Worm (Caenorhabditis elegans): Measurements from ENCODE around the gene Y37E11AL.3.
A peak's percentile ranks its signal among the peaks of the same experiment; 100 is the strongest.

Gene Y37E11AL.3

DNA sequence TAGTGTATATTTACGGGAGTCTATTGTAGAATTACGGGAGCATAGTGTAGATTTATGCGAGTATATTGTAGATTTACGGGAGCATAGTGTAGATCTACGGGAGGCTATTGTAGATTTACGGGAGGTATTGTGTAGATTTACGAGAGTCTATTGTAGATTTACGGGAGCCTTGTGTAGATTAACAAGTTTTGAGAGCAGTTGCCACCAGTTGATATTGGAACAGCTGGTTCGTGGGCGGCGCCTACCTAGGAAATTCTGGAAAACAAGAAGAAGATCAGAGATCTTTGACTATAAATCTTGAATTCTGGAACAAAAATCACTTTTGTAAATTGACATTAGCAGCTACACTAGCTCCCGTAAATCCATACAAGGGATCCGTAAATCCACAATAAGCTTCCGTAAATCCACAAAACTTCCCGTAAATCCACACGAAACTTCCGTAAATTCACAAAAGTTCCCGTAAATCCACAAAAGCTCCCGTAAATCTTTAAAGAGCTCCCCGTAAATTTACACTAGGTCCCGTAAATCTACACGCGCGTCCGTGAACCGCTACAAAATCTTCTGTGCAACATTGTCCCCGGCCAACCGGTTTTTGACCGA, 41.9 kb upstream of the Y37E11AL.3 start:
- TF ChIP-seq ceh-9 (tag; optimal IDR thresholded peaks at IDR 0.05), result no peak
- TF ChIP-seq elt-3 (tag; optimal IDR thresholded peaks at IDR 0.05), result no peak
- TF ChIP-seq nfya-1 (tag; optimal IDR thresholded peaks at IDR 0.05; ENCODE audit: insufficient read depth), result no peak
- no peak for TF ChIP-seq unc-39 (tag; optimal IDR thresholded peaks at IDR 0.05)
- no peak for TF ChIP-seq daf-12 (tag; optimal IDR thresholded peaks at IDR 0.05)
- TF ChIP-seq egl-5 (tag; optimal IDR thresholded peaks at IDR 0.05), result no peak

- TF ChIP-seq fkh-2 (tag; optimal IDR thresholded peaks at IDR 0.05), result no peak
- TF ChIP-seq ama-1 (optimal IDR thresholded peaks at IDR 0.05), result peak; percentile 65
- peak; percentile 7 for TF ChIP-seq mml-1 (tag; optimal IDR thresholded peaks at IDR 0.05)
- peak; percentile 54 for TF ChIP-seq mdl-1 (tag; optimal IDR thresholded peaks at IDR 0.05)
- TF ChIP-seq nhr-11 (tag; optimal IDR thresholded peaks at IDR 0.05), result no peak
- no peak for TF ChIP-seq sea-2 (GFP tag; optimal IDR thresholded peaks at IDR 0.05)
- TF ChIP-seq ZK546.5 (tag; optimal IDR thresholded peaks at IDR 0.05), result no peak
- TF ChIP-seq ceh-82 (tag; optimal IDR thresholded peaks at IDR 0.05), result no peak
- no peak for TF ChIP-seq fkh-10 (GFP tag; optimal IDR thresholded peaks at IDR 0.05)
- no peak for TF ChIP-seq ztf-4 (tag; optimal IDR thresholded peaks at IDR 0.05)
- TF ChIP-seq hmg-11 (tag; optimal IDR thresholded peaks at IDR 0.05), result no peak
- TF ChIP-seq skn-1 (tag; optimal IDR thresholded peaks at IDR 0.05), result no peak
- TF ChIP-seq R02D3.7 (tag; optimal IDR thresholded peaks at IDR 0.05), result peak; percentile 27
- TF ChIP-seq jun-1 (tag; optimal IDR thresholded peaks at IDR 0.05), result peak; percentile 62
- peak in 2 of 3 experiments; percentile 22 to 64 for TF ChIP-seq elt-3 (tag; optimal IDR thresholded peaks at IDR 0.05)
- TF ChIP-seq aly-2 (tag; optimal IDR thresholded peaks at IDR 0.05), result no peak
- TF ChIP-seq nhr-43 (tag; optimal IDR thresholded peaks at IDR 0.05; ENCODE audit: poor library complexity, severe bottlenecking), result peak; percentile 96
- TF ChIP-seq nhr-23 (tag; optimal IDR thresholded peaks at IDR 0.05), result peak; percentile 82
- no peak for TF ChIP-seq nhr-76 (tag; optimal IDR thresholded peaks at IDR 0.05)
- TF ChIP-seq elt-2 (tag; optimal IDR thresholded peaks at IDR 0.05), result peak; percentile 56
- TF ChIP-seq nhr-25 (tag; optimal IDR thresholded peaks at IDR 0.05), result peak; percentile 68
- TF ChIP-seq tbx-2 (tag; optimal IDR thresholded peaks at IDR 0.05), result peak; percentile 5
- TF ChIP-seq pha-4 (tag; optimal IDR thresholded peaks at IDR 0.05), result peak; percentile 47
- TF ChIP-seq nhr-28 (tag; optimal IDR thresholded peaks at IDR 0.05), result no peak
- peak; percentile 64 for TF ChIP-seq lsy-12 (tag; optimal IDR thresholded peaks at IDR 0.05)
- TF ChIP-seq pqm-1 (tag; optimal IDR thresholded peaks at IDR 0.05), result peak; percentile 37
- TF ChIP-seq nfya-1 (tag; optimal IDR thresholded peaks at IDR 0.05; ENCODE audit: insufficient read depth), result peak; percentile 57
- TF ChIP-seq eor-1 (tag; optimal IDR thresholded peaks at IDR 0.05), result no peak
- no peak for TF ChIP-seq zag-1 (tag; optimal IDR thresholded peaks at IDR 0.05)
- TF ChIP-seq nhr-237 (tag; optimal IDR thresholded peaks at IDR 0.05), result no peak
- TF ChIP-seq unc-39 (tag; optimal IDR thresholded peaks at IDR 0.05), result no peak
- peak; percentile 47 for TF ChIP-seq ceh-28 (tag; optimal IDR thresholded peaks at IDR 0.05)
These were observed 41.3 kb upstream of the Y37E11AL.3 start for ce11 chrIV:3653420-3653823.

DNA sequence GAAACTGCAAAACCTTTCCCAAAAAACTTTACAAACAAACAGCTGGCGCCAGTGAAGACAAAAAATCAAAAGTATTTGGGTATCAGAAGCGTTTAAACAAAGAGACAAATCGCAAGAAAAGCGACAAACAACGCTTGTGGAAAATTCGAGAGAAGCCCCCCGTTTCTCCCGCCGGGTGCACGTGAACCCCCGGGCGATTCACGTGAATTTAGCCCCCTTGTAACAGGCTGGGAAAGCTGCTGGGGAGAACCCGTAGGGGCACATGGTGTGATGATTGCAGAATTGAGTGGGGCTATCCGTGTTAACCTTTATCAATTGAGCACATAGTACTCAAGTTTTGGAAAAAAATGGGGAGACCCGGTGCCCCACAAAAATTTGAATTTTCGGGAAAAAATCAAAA, 40.5 kb upstream of the Y37E11AL.3 start:
- TF ChIP-seq ama-1 (optimal IDR thresholded peaks at IDR 0.05) (peak; percentile 10), sea-2 (GFP tag; optimal IDR thresholded peaks at IDR 0.05) (no peak), nhr-76 (tag; optimal IDR thresholded peaks at IDR 0.05) (no peak), nhr-12 (tag; optimal IDR thresholded peaks at IDR 0.05) (no peak), elt-3 (tag; optimal IDR thresholded peaks at IDR 0.05) (peak in 1 of 3 experiments; percentile 6), eor-1 (tag; optimal IDR thresholded peaks at IDR 0.05) (no peak), ceh-16 (tag; optimal IDR thresholded peaks at IDR 0.05) (no peak), R02D3.7 (tag; optimal IDR thresholded peaks at IDR 0.05) (peak; percentile 9), nhr-25 (tag; optimal IDR thresholded peaks at IDR 0.05) (peak; percentile 56), nhr-77 (tag; optimal IDR thresholded peaks at IDR 0.05) (no peak), unc-62 (GFP tag; optimal IDR thresholded peaks at IDR 0.05) (no peak), lsy-12 (tag; optimal IDR thresholded peaks at IDR 0.05) (peak; percentile 22), fos-1 (tag; optimal IDR thresholded peaks at IDR 0.05) (no peak), elt-2 (tag; optimal IDR thresholded peaks at IDR 0.05) (no peak), jun-1 (tag; optimal IDR thresholded peaks at IDR 0.05) (no peak), lin-39 (tag; optimal IDR thresholded peaks at IDR 0.05) (no peak), zag-1 (tag; optimal IDR thresholded peaks at IDR 0.05) (no peak), snpc-4 (tag; optimal IDR thresholded peaks at IDR 0.05) (no peak), mml-1 (tag; optimal IDR thresholded peaks at IDR 0.05) (peak; percentile 95), ztf-11 (tag; optimal IDR thresholded peaks at IDR 0.05) (no peak), ZK546.5 (tag; optimal IDR thresholded peaks at IDR 0.05) (no peak), nhr-237 (tag; optimal IDR thresholded peaks at IDR 0.05) (no peak), mdl-1 (tag; optimal IDR thresholded peaks at IDR 0.05) (peak; percentile 60), ceh-9 (tag; optimal IDR thresholded peaks at IDR 0.05) (no peak), nfya-1 (tag; optimal IDR thresholded peaks at IDR 0.05; ENCODE audit: insufficient read depth) (peak; percentile 62), pqm-1 (tag; optimal IDR thresholded peaks at IDR 0.05) (peak; percentile 1), nhr-23 (tag; optimal IDR thresholded peaks at IDR 0.05) (peak; percentile 47), fkh-2 (tag; optimal IDR thresholded peaks at IDR 0.05) (no peak), aly-2 (tag; optimal IDR thresholded peaks at IDR 0.05) (no peak), nhr-11 (tag; optimal IDR thresholded peaks at IDR 0.05) (peak; percentile 18), ceh-28 (tag; optimal IDR thresholded peaks at IDR 0.05) (peak; percentile 66), pha-4 (tag; optimal IDR thresholded peaks at IDR 0.05) (peak; percentile 89), tbx-2 (tag; optimal IDR thresholded peaks at IDR 0.05) (peak; percentile 59)
